Fruit fly (Drosophila melanogaster) whole organism, adult: ENCODE results near the gene Alp4.

Experiments
- CG11617 ChIP-seq: fragments of 200-800 bp; sonication (Bioruptor generic); optimal IDR thresholded peaks from 2 replicates; lab custom pipeline; 2017; ENCODE audit warnings: mild to moderate bottlenecking, missing biosample characterization, missing genetic modification reagents, missing genetic modification characterization
- CG12768 ChIP-seq: fragments of 200-800 bp; sonication (Bioruptor generic); optimal IDR thresholded peaks from 2 replicates; lab custom pipeline; 2017; ENCODE audit warnings: missing biosample characterization, missing genetic modification characterization, mild to moderate bottlenecking, moderate library complexity, missing genetic modification reagents
- CG14711 ChIP-seq: fragments of 200-800 bp; sonication (Bioruptor generic); optimal IDR thresholded peaks from 2 replicates; lab custom pipeline; 2018; ENCODE audit warnings: missing biosample characterization, mild to moderate bottlenecking, missing genetic modification characterization, moderate library complexity
- CG1620 ChIP-seq: fragments of 200-800 bp; sonication (Bioruptor generic); optimal IDR thresholded peaks from 2 replicates; lab custom pipeline; 2016; ENCODE audit warnings: missing biosample characterization, missing genetic modification characterization
- CG33017 ChIP-seq: fragments of 200-800 bp; sonication (Bioruptor generic); optimal IDR thresholded peaks from 2 replicates; lab custom pipeline; 2018; ENCODE audit warnings: missing biosample characterization, mild to moderate bottlenecking, missing genetic modification characterization, moderate library complexity
- CG5204 ChIP-seq: fragments of 200-800 bp; sonication (Bioruptor generic); optimal IDR thresholded peaks from 2 replicates; lab custom pipeline; 2016; ENCODE audit warnings: missing biosample characterization, missing genetic modification characterization
- CG7045 ChIP-seq: fragments of 200-800 bp; sonication (Bioruptor generic); optimal IDR thresholded peaks from 2 replicates; lab custom pipeline; 2017; ENCODE audit warnings: missing biosample characterization, mild to moderate bottlenecking, missing genetic modification characterization
- CG7101 ChIP-seq: fragments of 200-800 bp; sonication (Bioruptor generic); optimal IDR thresholded peaks from 2 replicates; lab custom pipeline; 2018; ENCODE audit warnings: missing biosample characterization, mild to moderate bottlenecking, missing genetic modification characterization, moderate library complexity
- Clk ChIP-seq: fragments of 200-800 bp; sonication (Bioruptor generic); optimal IDR thresholded peaks from 2 replicates; lab custom pipeline; 2017; ENCODE audit warnings: missing biosample characterization, missing genetic modification characterization
- Crg-1 ChIP-seq: fragments of 200-800 bp; sonication (Bioruptor generic); optimal IDR thresholded peaks from 2 replicates; lab custom pipeline; 2016; ENCODE audit warnings: missing biosample characterization, missing genetic modification characterization
- Hr96 ChIP-seq: fragments of 200-800 bp; sonication (Bioruptor generic); optimal IDR thresholded peaks from 2 replicates; lab custom pipeline; 2016; ENCODE audit warnings: missing biosample characterization, missing genetic modification characterization
- Mnt ChIP-seq: fragments of 200-800 bp; sonication (Bioruptor generic); optimal IDR thresholded peaks from 2 replicates; lab custom pipeline; 2016; ENCODE audit warnings: missing biosample characterization, mild to moderate bottlenecking, missing genetic modification characterization
- bab1 ChIP-seq: fragments of 200-800 bp; sonication (Bioruptor generic); optimal IDR thresholded peaks from 3 replicates; lab custom pipeline; 2019; ENCODE audit warnings: missing biosample characterization, mild to moderate bottlenecking, missing genetic modification characterization, moderate library complexity
- cic ChIP-seq: fragments of 200-800 bp; sonication (Bioruptor generic); optimal IDR thresholded peaks from 2 replicates; lab custom pipeline; 2017; ENCODE audit warnings: missing biosample characterization, mild to moderate bottlenecking, missing genetic modification characterization, moderate library complexity
- cnc ChIP-seq, 2 experiments: fragments of >200 bp; optimal IDR thresholded peaks; 2 replicates each; lab custom pipeline; 2017
- kay ChIP-seq: fragments of 200-800 bp; sonication (Bioruptor generic); peaks from one replicate; lab custom pipeline; 2016; ENCODE audit warnings: missing biosample characterization, missing genetic modification characterization, borderline replicate concordance
- ovo ChIP-seq: fragments of 200-800 bp; sonication (Bioruptor generic); optimal IDR thresholded peaks from 2 replicates; lab custom pipeline; 2016; ENCODE audit warnings: missing biosample characterization, missing genetic modification characterization
- pad ChIP-seq: fragments of 200-800 bp; sonication (Bioruptor generic); optimal IDR thresholded peaks from 3 replicates; lab custom pipeline; 2017; ENCODE audit warnings: missing biosample characterization, missing genetic modification characterization, mild to moderate bottlenecking, moderate library complexity, missing genetic modification reagents
- tj ChIP-seq: fragments of 200-800 bp; sonication (Bioruptor generic); optimal IDR thresholded peaks from 3 replicates; lab custom pipeline; 2017; ENCODE audit warnings: missing biosample characterization, mild to moderate bottlenecking, missing genetic modification characterization, moderate library complexity
- toe ChIP-seq: fragments of 200-800 bp; sonication (Bioruptor generic); optimal IDR thresholded peaks from 2 replicates; lab custom pipeline; 2016; ENCODE audit warnings: missing biosample characterization, missing genetic modification characterization

The Alp4 gene

DNA sequence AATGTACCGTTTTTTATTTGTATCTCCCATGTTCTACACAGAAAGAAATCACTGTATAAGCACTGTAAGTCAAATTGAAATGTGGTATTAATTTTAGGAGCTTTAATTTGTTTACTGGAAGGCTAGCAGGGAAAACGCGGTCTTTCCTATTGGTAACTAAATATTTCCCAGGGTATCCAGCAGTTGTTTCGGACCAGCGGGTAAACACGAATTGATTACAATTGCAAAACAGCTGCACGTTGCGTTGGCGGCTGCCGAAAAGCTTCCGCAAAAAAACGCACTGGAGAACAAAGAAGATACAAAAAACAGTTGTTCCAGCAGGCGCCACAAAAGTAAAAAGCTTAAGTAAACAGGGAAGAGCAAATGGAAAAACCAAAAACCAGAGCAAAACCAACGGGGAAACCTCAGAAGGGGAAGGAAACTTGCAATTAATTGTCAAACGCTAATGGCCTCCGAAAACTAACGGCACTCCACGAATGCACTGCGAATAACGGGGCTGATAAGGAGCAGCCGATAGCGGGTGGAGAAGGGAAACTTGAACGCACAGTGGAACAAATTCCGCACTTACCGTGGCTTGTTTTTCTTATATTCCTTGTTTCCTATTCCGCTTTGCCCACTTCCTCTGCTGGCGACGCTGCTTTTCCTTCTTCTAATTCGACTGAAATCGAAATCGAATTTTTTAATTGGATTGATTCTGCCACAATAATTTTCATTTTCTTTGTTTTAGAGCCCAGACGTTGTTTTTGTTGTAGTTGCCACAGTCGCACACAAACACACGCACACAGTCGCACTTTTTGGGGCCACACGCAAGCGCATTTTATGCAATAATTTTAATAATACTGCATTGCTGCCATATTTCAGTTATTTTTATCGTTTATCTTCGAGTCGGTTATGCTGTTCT lies 11.3 kb downstream of the Alp4 start:
- no peak for TF ChIP-seq bab1 (GFP tag; lab: Kevin White, UChicago)
- no peak for TF ChIP-seq cic (GFP tag; lab: Kevin White, UChicago)
- no peak for TF ChIP-seq tj
- no peak for TF ChIP-seq Mnt (GFP tag; lab: Kevin White, UChicago)
- no peak for TF ChIP-seq cnc (optimal IDR thresholded peaks at IDR 0.05; lab: Kevin White, UChicago)
- no peak for TF ChIP-seq CG1620 (GFP tag; lab: Kevin White, UChicago)
- TF ChIP-seq pad (GFP tag; lab: Kevin White, UChicago): peak; percentile 98
- TF ChIP-seq Hr96 (GFP tag; lab: Kevin White, UChicago): no peak
- TF ChIP-seq CG5204 (GFP tag; lab: Kevin White, UChicago): peak; percentile 30
- no peak for TF ChIP-seq CG7101 (tag; lab: Kevin White, UChicago)
- no peak for TF ChIP-seq CG12768 (GFP tag; lab: Kevin White, UChicago)
- TF ChIP-seq ovo (GFP tag; lab: Kevin White, UChicago): peak; percentile 98
- TF ChIP-seq Clk: no peak
- no peak for TF ChIP-seq CG14711 (tag; lab: Kevin White, UChicago)
- TF ChIP-seq toe (GFP tag; lab: Kevin White, UChicago): no peak
- no peak for TF ChIP-seq kay
- no peak for TF ChIP-seq CG11617 (GFP tag; lab: Kevin White, UChicago)
- TF ChIP-seq CG33017 (tag; lab: Kevin White, UChicago): no peak
- TF ChIP-seq Crg-1 (GFP tag; lab: Kevin White, UChicago): no peak
- TF ChIP-seq CG7045: peak; percentile 32

dm6 chr3R:31060708-31061625 lies 12.2 kb downstream of the Alp4 start, which contains the start of gene dco:
dco (minus strand) TSS chr3R:31061210.
- TF ChIP-seq CG33017 (tag; lab: Kevin White, UChicago): no peak
- peak; percentile 38 for TF ChIP-seq CG7045
- TF ChIP-seq pad (GFP tag; lab: Kevin White, UChicago): peak; percentile 54
- peak; percentile 44 for TF ChIP-seq CG5204 (GFP tag; lab: Kevin White, UChicago)
- no peak for TF ChIP-seq CG14711 (tag; lab: Kevin White, UChicago)
- peak; percentile 52 for TF ChIP-seq bab1 (GFP tag; lab: Kevin White, UChicago)
- no peak for TF ChIP-seq cnc (optimal IDR thresholded peaks at IDR 0.05; lab: Kevin White, UChicago)
- TF ChIP-seq tj: peak; percentile 77
- peak; percentile 42 for TF ChIP-seq Crg-1 (GFP tag; lab: Kevin White, UChicago)
- peak; percentile 64 for TF ChIP-seq toe (GFP tag; lab: Kevin White, UChicago)
- peak; percentile 37 for TF ChIP-seq CG7101 (tag; lab: Kevin White, UChicago)
- peak; percentile 69 for TF ChIP-seq CG1620 (GFP tag; lab: Kevin White, UChicago)
- no peak for TF ChIP-seq CG11617 (GFP tag; lab: Kevin White, UChicago)
- peak; percentile 86 for TF ChIP-seq Hr96 (GFP tag; lab: Kevin White, UChicago)
- TF ChIP-seq ovo (GFP tag; lab: Kevin White, UChicago): no peak
- TF ChIP-seq Mnt (GFP tag; lab: Kevin White, UChicago): peak; percentile 88
- peak; percentile 7 for TF ChIP-seq CG12768 (GFP tag; lab: Kevin White, UChicago)
- no peak for TF ChIP-seq kay
- TF ChIP-seq Clk: no peak
- no peak for TF ChIP-seq cic (GFP tag; lab: Kevin White, UChicago)

- TF ChIP-seq Clk (no peak), ovo (GFP tag; lab: Kevin White, UChicago) (no peak), cic (GFP tag; lab: Kevin White, UChicago) (no peak), pad (GFP tag; lab: Kevin White, UChicago) (no peak), kay (peak; percentile 8), Mnt (GFP tag; lab: Kevin White, UChicago) (no peak)
Measured at dm6 chr3R:31062344-31062964, 13.7 kb downstream of the Alp4 start.

DNA sequence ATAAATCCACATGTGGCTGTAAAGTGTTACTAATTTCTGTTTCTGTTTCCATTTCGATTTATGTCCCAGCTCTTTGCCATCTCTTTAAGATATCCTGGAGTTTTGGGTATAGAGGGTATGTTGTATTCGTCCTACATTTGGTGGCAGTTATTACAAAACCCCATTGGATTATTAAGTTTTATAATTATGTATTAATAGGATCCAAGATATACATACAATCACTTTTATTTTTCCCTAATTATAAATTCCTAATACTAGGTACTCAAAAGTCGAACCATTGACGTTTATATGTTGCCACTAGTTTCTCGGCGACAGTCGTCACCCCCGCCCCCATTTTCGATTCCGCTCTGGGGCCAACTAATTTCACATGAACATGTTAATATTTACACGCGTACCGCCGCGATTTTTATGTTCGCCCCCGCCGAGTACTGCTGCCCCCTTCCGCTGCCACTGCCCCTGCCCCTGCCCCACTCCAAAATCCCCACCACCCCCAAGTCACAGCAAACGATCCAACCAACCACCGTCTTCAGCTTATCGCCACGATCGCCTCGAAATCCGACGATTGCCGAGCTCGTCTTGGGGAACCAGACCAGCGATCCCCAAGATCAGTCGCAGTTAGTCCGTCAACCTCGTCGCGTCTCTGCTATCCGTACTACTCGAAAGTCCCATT lies 16.1 kb downstream of the Alp4 start, which contains the start of gene Sox100B:
Gene Sox100B (plus strand): TSS at position 601 of the 670 bp plus-strand sequence.
- TF ChIP-seq CG5204 (GFP tag; lab: Kevin White, UChicago) (no peak), tj (no peak), Crg-1 (GFP tag; lab: Kevin White, UChicago) (no peak), CG11617 (GFP tag; lab: Kevin White, UChicago) (no peak), CG1620 (GFP tag; lab: Kevin White, UChicago) (no peak), CG33017 (tag; lab: Kevin White, UChicago) (no peak), kay (peak; percentile 41)
